Worm (Caenorhabditis elegans): ENCODE results near the gene F33H12.1.
"Not testable (repeated sequence)": the region's sequence is repeated elsewhere in the genome, so short reads cannot be mapped to it uniquely, and the experiment has no call there.

Gene F33H12.1

DNA sequence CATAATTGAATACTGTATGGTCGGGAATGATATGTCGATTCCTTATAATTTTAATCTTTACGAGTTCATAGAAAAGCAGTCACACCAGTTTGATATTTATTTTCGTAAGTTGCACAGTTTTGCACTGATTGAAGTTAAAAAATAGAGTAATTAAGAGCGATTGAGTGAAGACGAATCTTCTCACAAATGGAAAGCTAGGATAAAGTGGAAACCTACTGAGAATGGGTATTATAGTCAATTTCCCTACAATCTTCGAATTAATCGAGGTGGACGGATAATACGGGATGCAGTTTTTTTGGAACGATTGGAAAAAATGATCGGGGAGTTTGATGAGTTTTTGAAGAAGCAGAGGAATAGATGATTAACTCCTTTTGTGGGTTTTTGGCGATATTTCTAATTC, 40.7 kb downstream of the F33H12.1 start, which contains the start of gene F22E5.23 (continued):
- TF ChIP-seq nhr-90 (tag; optimal IDR thresholded peaks at IDR 0.05): no peak
- no peak for TF ChIP-seq gei-17 (GFP tag; optimal IDR thresholded peaks at IDR 0.05)

DNA sequence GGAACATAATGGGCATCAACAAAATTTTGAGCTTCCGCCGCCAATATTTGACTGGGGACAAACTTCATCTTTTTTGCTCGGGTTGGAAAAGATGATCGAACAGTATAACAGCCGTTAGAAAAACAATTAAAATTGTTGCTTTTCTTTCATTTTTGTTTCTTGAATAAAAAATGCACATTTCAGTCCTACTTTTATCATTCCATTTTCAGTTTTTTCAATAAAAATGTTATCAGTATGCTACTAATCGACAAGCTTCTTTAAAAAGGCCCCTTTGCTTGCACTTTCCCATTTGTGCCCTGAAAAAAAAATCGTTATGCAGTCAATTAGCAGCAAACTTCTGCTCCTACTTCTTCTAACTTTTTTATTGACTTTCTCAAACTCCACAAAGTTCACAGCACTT, 41.5 kb downstream of the F33H12.1 start, which contains the start of gene F22E5.7:
Gene F22E5.7, plus strand, starts transcription at position 301 of the 400 bp plus-strand sequence.
- TF ChIP-seq snpc-4 (GFP tag; optimal IDR thresholded peaks at IDR 0.05): no peak
- TF ChIP-seq snpc-4 (tag; optimal IDR thresholded peaks at IDR 0.05): no peak
- TF ChIP-seq mxl-1 (tag; optimal IDR thresholded peaks at IDR 0.05): no peak
- no peak for TF ChIP-seq him-1 (tag; optimal IDR thresholded peaks at IDR 0.05)
- TF ChIP-seq ekl-4 (GFP tag; IDR thresholded peaks at IDR 0.05): no peak
- no peak for TF ChIP-seq F33H1.4 (GFP tag; IDR thresholded peaks at IDR 0.05)
- TF ChIP-seq madf-10 (tag; optimal IDR thresholded peaks at IDR 0.05): no peak

DNA sequence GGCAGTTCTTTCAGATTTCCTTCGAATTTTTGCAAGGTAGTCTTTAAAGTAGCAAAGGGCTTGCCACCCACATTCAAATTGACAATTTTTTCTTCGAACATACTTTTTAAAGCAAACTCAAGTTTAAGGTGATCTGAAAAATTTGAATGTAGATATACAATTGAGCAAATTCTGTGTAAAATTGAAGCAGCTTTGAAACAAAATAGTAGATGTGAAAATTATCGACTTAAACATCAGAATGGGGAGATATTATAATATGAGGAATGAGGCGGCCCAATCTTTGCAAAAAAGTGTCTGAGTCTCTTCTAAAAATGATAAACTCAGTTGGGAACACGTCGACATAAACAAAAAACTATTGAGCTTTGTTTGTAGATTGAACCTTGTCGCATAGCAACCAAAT, 44.2 kb downstream of the F33H12.1 start, which contains the start of gene F22E5.11:
Gene F22E5.11, minus strand, starts transcription at position 101 of the 400 bp plus-strand sequence.
- no peak for TF ChIP-seq die-1 (tag; optimal IDR thresholded peaks at IDR 0.05)
- no peak for TF ChIP-seq ets-4 (GFP tag; optimal IDR thresholded peaks at IDR 0.05)
- TF ChIP-seq attf-6 (GFP tag; IDR thresholded peaks at IDR 0.05): no peak
- TF ChIP-seq madf-3 (GFP tag; IDR thresholded peaks at IDR 0.05): no peak
- TF ChIP-seq hrde-1 (tag; optimal IDR thresholded peaks at IDR 0.05; ENCODE audit: borderline replicate concordance): no peak
- TF ChIP-seq dpff-1 (tag; optimal IDR thresholded peaks at IDR 0.05): no peak
- no peak for TF ChIP-seq sptf-2 (GFP tag; optimal IDR thresholded peaks at IDR 0.05)
- TF ChIP-seq lin-40 (tag; optimal IDR thresholded peaks at IDR 0.05): no peak
- no peak for TF ChIP-seq athp-1 (tag; optimal IDR thresholded peaks at IDR 0.05)
- no peak for TF ChIP-seq dpl-1 (GFP tag; optimal IDR thresholded peaks at IDR 0.05)
- no peak for TF ChIP-seq F52B5.7 (tag; optimal IDR thresholded peaks at IDR 0.05)
- no peak for TF ChIP-seq Y56A3A.18 (GFP tag; IDR thresholded peaks at IDR 0.05)
- no peak for TF ChIP-seq zfh-2 (GFP tag; conservative IDR thresholded peaks at IDR 0.05)
- no peak for TF ChIP-seq dox-1 (GFP tag; IDR thresholded peaks at IDR 0.05)
- TF ChIP-seq ceh-27 (GFP tag; optimal IDR thresholded peaks at IDR 0.05): no peak
- no peak for TF ChIP-seq attf-3 (GFP tag; conservative IDR thresholded peaks at IDR 0.05)
- no peak for TF ChIP-seq F39B2.1 (GFP tag; IDR thresholded peaks at IDR 0.05)
- no peak for TF ChIP-seq aptf-3 (GFP tag; IDR thresholded peaks at IDR 0.05)
- no peak for TF ChIP-seq egl-18 (GFP tag; IDR thresholded peaks at IDR 0.05)

DNA sequence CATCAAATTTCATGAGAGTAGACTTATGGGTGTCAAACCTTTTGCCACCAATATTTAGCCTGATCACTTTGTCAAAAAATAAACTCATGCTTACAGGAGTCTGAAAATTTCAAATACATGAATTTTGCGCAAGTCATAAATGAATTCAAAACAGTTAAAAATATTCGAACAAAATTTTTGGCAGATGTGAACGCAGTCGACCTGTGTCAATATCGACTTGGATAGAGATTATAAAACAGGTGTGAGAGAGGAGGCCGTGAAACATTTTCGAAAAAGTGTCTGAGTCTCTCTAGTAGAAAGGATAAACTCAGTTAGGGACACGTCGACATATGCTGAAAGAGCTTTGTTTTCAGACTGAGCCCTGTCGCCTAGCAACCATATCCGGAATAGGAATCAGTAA, 46.5 kb downstream of the F33H12.1 start, which contains the start of gene F22E5.12:
Gene F22E5.12, minus strand, starts transcription at position 101 of the 400 bp plus-strand sequence.
- not testable (repeated sequence) for TF ChIP-seq sdz-38 (tag; optimal IDR thresholded peaks at IDR 0.05); egrh-3 (GFP tag; IDR thresholded peaks at IDR 0.05); F10E7.11 (tag; optimal IDR thresholded peaks at IDR 0.05)

ce11 chrII:2649015-2649414, 48.7 kb downstream of the F33H12.1 start:
- TF ChIP-seq hmg-1.2 (GFP tag; IDR thresholded peaks at IDR 0.05) (peak; percentile 28; the same call in 1 of the 2 replicates), C06A6.2 (GFP tag; conservative IDR thresholded peaks at IDR 0.05) (0 out of 2 replicates have a peak, but pooled peaks have one; percentile 16), lin-35 (GFP tag; optimal IDR thresholded peaks at IDR 0.05) (no peak)
